Worm (Caenorhabditis elegans): ENCODE measurements around the gene C18E9.9.

C18E9.9 gene

ce11 chrII:8989444-8989843 is at the start of gene C18E9.9:
Gene C18E9.9, minus strand, starts transcription at chrII:8989544.
- no peak for TF ChIP-seq ztf-23 (GFP tag; IDR thresholded peaks at IDR 0.05)
- TF ChIP-seq med-1 (GFP tag; optimal IDR thresholded peaks at IDR 0.05; ENCODE audit: insufficient read depth) = no peak
- no peak for TF ChIP-seq ztf-29 (GFP tag; IDR thresholded peaks at IDR 0.05)
- no peak for TF ChIP-seq ref-1 (GFP tag; conservative IDR thresholded peaks at IDR 0.05)
- TF ChIP-seq klf-2 (GFP tag; conservative IDR thresholded peaks at IDR 0.05) = no peak
- TF ChIP-seq T22C8.4 (GFP tag; IDR thresholded peaks at IDR 0.05) = no peak
- TF ChIP-seq flt-1 (GFP tag; IDR thresholded peaks at IDR 0.05) = no peak
- no peak for TF ChIP-seq tab-1 (GFP tag; IDR thresholded peaks at IDR 0.05)
- no peak for TF ChIP-seq cog-1 (tag; optimal IDR thresholded peaks at IDR 0.05)

ce11 chrII:9038736-9039135 is 49.4 kb upstream of the C18E9.9 start:
- TF ChIP-seq ref-1 (GFP tag; conservative IDR thresholded peaks at IDR 0.05) = no peak
- TF ChIP-seq ztf-29 (GFP tag; IDR thresholded peaks at IDR 0.05) = no peak
- TF ChIP-seq T22C8.4 (GFP tag; IDR thresholded peaks at IDR 0.05) = no peak
- TF ChIP-seq cog-1 (tag; optimal IDR thresholded peaks at IDR 0.05) = no peak
- TF ChIP-seq flt-1 (GFP tag; IDR thresholded peaks at IDR 0.05) = no peak

ce11 chrII:9038201-9038600 is 48.9 kb upstream of the C18E9.9 start, which contains the start of gene gcs-1:
Gene gcs-1, minus strand, starts transcription at chrII:9038301.
- TF ChIP-seq flt-1 (GFP tag; IDR thresholded peaks at IDR 0.05) (no peak), ref-1 (GFP tag; conservative IDR thresholded peaks at IDR 0.05) (no peak), tab-1 (GFP tag; IDR thresholded peaks at IDR 0.05) (no peak), ztf-23 (GFP tag; IDR thresholded peaks at IDR 0.05) (no peak), klf-2 (GFP tag; conservative IDR thresholded peaks at IDR 0.05) (no peak), T22C8.4 (GFP tag; IDR thresholded peaks at IDR 0.05) (no peak), ztf-29 (GFP tag; IDR thresholded peaks at IDR 0.05) (no peak), med-1 (GFP tag; optimal IDR thresholded peaks at IDR 0.05; ENCODE audit: insufficient read depth) (no peak), cog-1 (tag; optimal IDR thresholded peaks at IDR 0.05) (no peak)

- TF ChIP-seq med-1 (GFP tag; optimal IDR thresholded peaks at IDR 0.05; ENCODE audit: insufficient read depth) = no peak
- no peak for TF ChIP-seq tab-1 (GFP tag; IDR thresholded peaks at IDR 0.05)
- TF ChIP-seq ztf-23 (GFP tag; IDR thresholded peaks at IDR 0.05) = no peak
- TF ChIP-seq klf-2 (GFP tag; conservative IDR thresholded peaks at IDR 0.05) = no peak
- TF ChIP-seq cog-1 (tag; optimal IDR thresholded peaks at IDR 0.05) = no peak
- TF ChIP-seq ztf-29 (GFP tag; IDR thresholded peaks at IDR 0.05) = no peak
- no peak for TF ChIP-seq flt-1 (GFP tag; IDR thresholded peaks at IDR 0.05)
- TF ChIP-seq ref-1 (GFP tag; conservative IDR thresholded peaks at IDR 0.05) = no peak
- no peak for TF ChIP-seq T22C8.4 (GFP tag; IDR thresholded peaks at IDR 0.05)
These were observed 43.7 kb upstream of the C18E9.9 start for ce11 chrII:9033034-9033433.

ce11 chrII:9031891-9032290 is 42.5 kb upstream of the C18E9.9 start:
- TF ChIP-seq tab-1 (GFP tag; IDR thresholded peaks at IDR 0.05) (no peak), ztf-23 (GFP tag; IDR thresholded peaks at IDR 0.05) (no peak), klf-2 (GFP tag; conservative IDR thresholded peaks at IDR 0.05) (no peak), T22C8.4 (GFP tag; IDR thresholded peaks at IDR 0.05) (no peak)

- TF ChIP-seq med-1 (GFP tag; optimal IDR thresholded peaks at IDR 0.05; ENCODE audit: insufficient read depth) (no peak), klf-2 (GFP tag; conservative IDR thresholded peaks at IDR 0.05) (no peak), flt-1 (GFP tag; IDR thresholded peaks at IDR 0.05) (no peak), T22C8.4 (GFP tag; IDR thresholded peaks at IDR 0.05) (no peak), ztf-23 (GFP tag; IDR thresholded peaks at IDR 0.05) (no peak), ref-1 (GFP tag; conservative IDR thresholded peaks at IDR 0.05) (no peak), cog-1 (tag; optimal IDR thresholded peaks at IDR 0.05) (no peak)
These were observed 39.9 kb upstream of the C18E9.9 start, which contains the start of gene F37B12.1 for ce11 chrII:9029218-9029672. Gene F37B12.1, minus strand, starts transcription at chrII:9029268.

DNA sequence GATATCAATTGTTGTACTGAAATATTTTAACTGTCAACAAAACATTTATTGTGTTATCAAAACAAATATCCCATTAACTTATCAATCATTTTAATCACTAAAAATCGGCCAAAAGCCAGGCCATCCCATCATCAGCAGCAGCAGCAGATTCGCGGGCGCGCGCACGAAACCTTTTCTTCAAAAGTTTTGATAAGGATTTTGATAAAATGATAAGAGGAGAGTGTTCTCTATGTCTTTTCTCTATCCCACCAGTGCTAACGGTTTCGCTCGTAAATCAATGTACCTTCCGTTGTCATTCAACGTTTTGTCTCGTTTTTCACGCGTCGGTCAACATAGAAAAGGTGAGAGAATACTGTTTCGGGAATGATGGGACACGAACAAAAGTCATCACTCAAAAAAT is 38.8 kb upstream of the C18E9.9 start:
- TF ChIP-seq ztf-23 (GFP tag; IDR thresholded peaks at IDR 0.05) = no peak
- TF ChIP-seq cog-1 (tag; optimal IDR thresholded peaks at IDR 0.05) = no peak
- no peak for TF ChIP-seq flt-1 (GFP tag; IDR thresholded peaks at IDR 0.05)
- no peak for TF ChIP-seq ztf-29 (GFP tag; IDR thresholded peaks at IDR 0.05)
- TF ChIP-seq med-1 (GFP tag; optimal IDR thresholded peaks at IDR 0.05; ENCODE audit: insufficient read depth) = no peak
- TF ChIP-seq klf-2 (GFP tag; conservative IDR thresholded peaks at IDR 0.05) = no peak
- TF ChIP-seq T22C8.4 (GFP tag; IDR thresholded peaks at IDR 0.05) = no peak
- TF ChIP-seq tab-1 (GFP tag; IDR thresholded peaks at IDR 0.05) = no peak
- no peak for TF ChIP-seq ref-1 (GFP tag; conservative IDR thresholded peaks at IDR 0.05)

- TF ChIP-seq cog-1 (tag; optimal IDR thresholded peaks at IDR 0.05) = no peak
These were observed 37.0 kb upstream of the C18E9.9 start for ce11 chrII:9026348-9026747.

DNA sequence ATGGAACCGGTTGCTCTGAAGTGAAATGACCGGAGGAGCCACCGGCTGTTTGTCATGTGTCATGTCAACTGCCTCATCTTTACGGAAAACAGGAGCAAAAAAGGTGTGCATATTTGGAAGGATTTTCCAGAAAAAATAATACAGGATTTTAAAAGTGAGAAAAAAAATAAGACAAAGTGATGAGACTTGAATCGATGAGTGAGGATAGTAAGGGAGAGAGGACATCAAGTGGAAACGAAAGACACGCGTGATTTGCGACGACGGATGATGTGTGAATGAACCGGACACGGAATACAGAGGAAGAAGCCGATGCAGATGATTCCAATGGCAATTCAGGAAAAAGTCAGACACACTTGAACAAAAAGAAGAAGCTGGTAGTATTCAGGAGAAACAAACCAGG is 35.0 kb upstream of the C18E9.9 start:
- TF ChIP-seq ztf-23 (GFP tag; IDR thresholded peaks at IDR 0.05) = no peak
- TF ChIP-seq cog-1 (tag; optimal IDR thresholded peaks at IDR 0.05) = no peak
- no peak for TF ChIP-seq flt-1 (GFP tag; IDR thresholded peaks at IDR 0.05)
- TF ChIP-seq med-1 (GFP tag; optimal IDR thresholded peaks at IDR 0.05; ENCODE audit: insufficient read depth) = no peak
- TF ChIP-seq T22C8.4 (GFP tag; IDR thresholded peaks at IDR 0.05) = no peak
- no peak for TF ChIP-seq ref-1 (GFP tag; conservative IDR thresholded peaks at IDR 0.05)
- no peak for TF ChIP-seq tab-1 (GFP tag; IDR thresholded peaks at IDR 0.05)
- no peak for TF ChIP-seq klf-2 (GFP tag; conservative IDR thresholded peaks at IDR 0.05)
- no peak for TF ChIP-seq ztf-29 (GFP tag; IDR thresholded peaks at IDR 0.05)

ce11 chrII:9021625-9022024 is 32.3 kb upstream of the C18E9.9 start:
- TF ChIP-seq ref-1 (GFP tag; conservative IDR thresholded peaks at IDR 0.05) = no peak
- TF ChIP-seq tab-1 (GFP tag; IDR thresholded peaks at IDR 0.05) = no peak
- no peak for TF ChIP-seq ztf-23 (GFP tag; IDR thresholded peaks at IDR 0.05)
- no peak for TF ChIP-seq ztf-29 (GFP tag; IDR thresholded peaks at IDR 0.05)
- TF ChIP-seq klf-2 (GFP tag; conservative IDR thresholded peaks at IDR 0.05) = no peak
- no peak for TF ChIP-seq cog-1 (tag; optimal IDR thresholded peaks at IDR 0.05)
- no peak for TF ChIP-seq T22C8.4 (GFP tag; IDR thresholded peaks at IDR 0.05)
- no peak for TF ChIP-seq flt-1 (GFP tag; IDR thresholded peaks at IDR 0.05)
- TF ChIP-seq med-1 (GFP tag; optimal IDR thresholded peaks at IDR 0.05; ENCODE audit: insufficient read depth) = no peak
